Fruit fly (Drosophila melanogaster): ENCODE data around the gene CG2680.

CG2680 gene

dm6 chrX:2732127-2732526 lies 24.9 kb upstream of the CG2680 start, which contains the start of the genes ttm50 and CG2712 (continued):
- no peak for TF ChIP-seq da (GFP tag; optimal IDR thresholded peaks at IDR 0.05)
- peak; percentile 63 for TF ChIP-seq CG4424 (GFP tag; optimal IDR thresholded peaks at IDR 0.05)
- TF ChIP-seq Ravus (GFP tag; IDR thresholded peaks at IDR 0.05), result no peak
- no peak for TF ChIP-seq CG2678 (tag; optimal IDR thresholded peaks at IDR 0.05)
- TF ChIP-seq ttk (GFP tag; IDR thresholded peaks at IDR 0.05), result no peak
- TF ChIP-seq croc (GFP tag; conservative IDR thresholded peaks at IDR 0.05), result peak; percentile 47; the same call in 2 of the 3 replicates
- TF ChIP-seq CG31441 (GFP tag; IDR thresholded peaks at IDR 0.05), result no peak
- TF ChIP-seq Optix (GFP tag; IDR thresholded peaks at IDR 0.05), result peak; percentile 31; the same call in 1 of the 3 replicates
- TF ChIP-seq dysf (GFP tag; IDR thresholded peaks at IDR 0.05), result peak; percentile 70; the same call in 2 of the 3 replicates
- no peak for TF ChIP-seq CG6791 (GFP tag; IDR thresholded peaks at IDR 0.05; ENCODE audit: partially characterized antibody)
- peak; percentile 71 for TF ChIP-seq Rfx (GFP tag; IDR thresholded peaks at IDR 0.05)
- no peak for TF ChIP-seq scrt (GFP tag; optimal IDR thresholded peaks at IDR 0.05)
- no peak for TF ChIP-seq gsb-n (tag; optimal IDR thresholded peaks at IDR 0.05)
- TF ChIP-seq CG16813 (GFP tag; IDR thresholded peaks at IDR 0.05; ENCODE audit: partially characterized antibody), result no peak
- TF ChIP-seq abd-A (tag; optimal IDR thresholded peaks at IDR 0.05), result no peak
- TF ChIP-seq CG1603 (tag; optimal IDR thresholded peaks at IDR 0.05), result no peak
- TF ChIP-seq Fer1 (GFP tag; optimal IDR thresholded peaks at IDR 0.05), result peak; percentile 64
- peak; percentile 67 for TF ChIP-seq CG6689 (GFP tag; IDR thresholded peaks at IDR 0.05)
- TF ChIP-seq CrebB (tag; optimal IDR thresholded peaks at IDR 0.05), result no peak
- TF ChIP-seq CG8924 (tag; optimal IDR thresholded peaks at IDR 0.05), result peak; percentile 74
- no peak for TF ChIP-seq Deaf1 (tag; optimal IDR thresholded peaks at IDR 0.05)
- TF ChIP-seq CG6813 (GFP tag; optimal IDR thresholded peaks at IDR 0.05), result no peak
- peak; percentile 58; the same call in 1 of the 2 replicates for TF ChIP-seq sob (GFP tag; IDR thresholded peaks at IDR 0.05)
- TF ChIP-seq CG34376 (GFP tag; optimal IDR thresholded peaks at IDR 0.05), result peak; percentile 28
- TF ChIP-seq Nf-YB (GFP tag; optimal IDR thresholded peaks at IDR 0.05), result peak; percentile 38
- no peak for TF ChIP-seq gce (GFP tag; IDR thresholded peaks at IDR 0.05)
- peak; percentile 63 for TF ChIP-seq ind (GFP tag; optimal IDR thresholded peaks at IDR 0.05)
- no peak for TF ChIP-seq CG17802 (tag; optimal IDR thresholded peaks at IDR 0.05)
- TF ChIP-seq pan (optimal IDR thresholded peaks at IDR 0.05), result no peak
- TF ChIP-seq pan (GFP tag; optimal IDR thresholded peaks at IDR 0.05 in 1 of 2, IDR thresholded peaks at IDR 0.05 in 1 of 2), result peak in 1 of 2 experiments; percentile 35
- no peak for TF ChIP-seq so (GFP tag; IDR thresholded peaks at IDR 0.05)
- peak; percentile 27 for TF ChIP-seq CG1602 (GFP tag; optimal IDR thresholded peaks at IDR 0.05)
- no peak for TF ChIP-seq pita (GFP tag; optimal IDR thresholded peaks at IDR 0.05)
- no peak for TF ChIP-seq Atf3 (GFP tag; optimal IDR thresholded peaks at IDR 0.05)
- TF ChIP-seq CG34422 (GFP tag; IDR thresholded peaks at IDR 0.05), result no peak
- peak; percentile 40 for TF ChIP-seq CG12104 (GFP tag; optimal IDR thresholded peaks at IDR 0.05)
- peak; percentile 71 for TF ChIP-seq Ptx1 (GFP tag; IDR thresholded peaks at IDR 0.05)
- no peak for TF ChIP-seq Vsx1 (GFP tag; optimal IDR thresholded peaks at IDR 0.05)
- TF ChIP-seq pho (GFP tag; optimal IDR thresholded peaks at IDR 0.05), result no peak
- peak; percentile 27 for TF ChIP-seq CG8281 (tag; optimal IDR thresholded peaks at IDR 0.05)
- no peak for TF ChIP-seq CG8944 (GFP tag; optimal IDR thresholded peaks at IDR 0.05)
- TF ChIP-seq Xrp1 (GFP tag; IDR thresholded peaks at IDR 0.05), result peak; percentile 41; the same call in 1 of the 2 replicates
- TF ChIP-seq amos (GFP tag; IDR thresholded peaks at IDR 0.05; ENCODE audit: partially characterized antibody), result no peak
- TF ChIP-seq CG11695 (GFP tag; IDR thresholded peaks at IDR 0.05), result no peak
- TF ChIP-seq fru (optimal IDR thresholded peaks at IDR 0.05), result no peak
- peak; percentile 43 for TF ChIP-seq cwo (GFP tag; optimal IDR thresholded peaks at IDR 0.05)
- no peak for TF ChIP-seq Side (GFP tag; optimal IDR thresholded peaks at IDR 0.05)
- peak; percentile 81 for TF ChIP-seq CG14710 (tag; optimal IDR thresholded peaks at IDR 0.05)
- TF ChIP-seq emc (GFP tag; optimal IDR thresholded peaks at IDR 0.05), result no peak
- no peak for TF ChIP-seq Trl (optimal IDR thresholded peaks at IDR 0.05)
- TF ChIP-seq Trl (GFP tag; optimal IDR thresholded peaks at IDR 0.05), result no peak
- peak; percentile 55 for TF ChIP-seq CG2116 (GFP tag; optimal IDR thresholded peaks at IDR 0.05)

All from whole organism, embryonic.